Worm (Caenorhabditis elegans): ENCODE measurements around the gene T10B5.8.

DNA sequence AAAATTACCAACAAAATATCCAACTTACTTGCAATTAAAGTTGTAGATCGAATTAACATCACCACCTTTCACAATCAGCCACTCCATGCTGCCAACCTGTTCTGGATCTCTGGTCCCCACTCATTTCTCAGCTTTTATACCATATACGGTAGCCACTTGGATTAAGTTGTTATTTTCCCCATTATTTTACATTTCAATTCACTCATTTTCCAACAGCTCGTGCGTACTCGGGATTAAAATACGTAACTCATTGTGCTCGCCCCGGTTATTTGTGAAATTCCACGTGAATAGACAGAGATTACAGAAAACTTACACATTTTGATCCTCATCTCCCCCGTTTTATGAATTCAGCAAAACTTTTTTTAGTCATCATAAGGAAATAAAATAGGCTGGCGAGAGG lies 38.8 kb upstream of the T10B5.8 start, which contains the start of gene srt-41:
- TF ChIP-seq tbx-2 (tag; optimal IDR thresholded peaks at IDR 0.05) (no peak), nhr-11 (tag; optimal IDR thresholded peaks at IDR 0.05) (no peak)

Measured in whole organism, L3 larva.